Worm (Caenorhabditis elegans) whole organism, L1 larva: ENCODE data around the gene W08E12.8.

Source experiments
- egl-27 ChIP-seq, 2 experiments: fragments of 150-350 bp in 1 of 2; sonication (generic microtip); optimal IDR thresholded peaks; 3 replicates each; lab custom pipeline; 2017 to 2018; ENCODE audit warnings: missing biosample characterization in 2 of 2, missing genetic modification characterization in 2 of 2, missing genetic modification reagents in 2 of 2
- nhr-237 ChIP-seq: fragments of 150-350 bp; optimal IDR thresholded peaks from 2 replicates; lab custom pipeline; 2014; ENCODE audit warnings: missing biosample characterization, missing genetic modification characterization
- sox-4 ChIP-seq: sonication (generic microtip); optimal IDR thresholded peaks from 2 replicates; lab custom pipeline; 2016; ENCODE audit warnings: missing genetic modification characterization, missing compliant biosample characterization
- unc-98 ChIP-seq: fragments of 200-800 bp; sonication (Bioruptor generic); IDR thresholded peaks from 2 replicates; pipeline ENCODE4 v1.3.6; 2022; ENCODE audit warnings: missing genetic modification characterization, missing compliant biosample characterization

ce11 chrIV:3299229-3299628 lies 7.1 kb downstream of the W08E12.8 start:
- TF ChIP-seq nhr-237 (tag; lab: Kevin White, UChicago) (no peak), sox-4 (tag; lab: Kevin White, UChicago) (no peak), egl-27 (tag; optimal IDR thresholded peaks at IDR 0.05; lab: Kevin White, UChicago) (no peak), unc-98 (GFP tag; lab: Robert Waterston, UW) (no peak)
